Worm (Caenorhabditis elegans): ENCODE measurements around the gene rgs-4.
"Not testable (repeated sequence)": the region's sequence is repeated elsewhere in the genome, so short reads cannot be mapped to it uniquely, and the experiment has no call there.

- TF ChIP-seq lin-35 (GFP tag; optimal IDR thresholded peaks at IDR 0.05); attf-6 (GFP tag; IDR thresholded peaks at IDR 0.05); ama-1 (optimal IDR thresholded peaks at IDR 0.05); ama-1 (GFP tag; optimal IDR thresholded peaks at IDR 0.05); D2030.7 (GFP tag; IDR thresholded peaks at IDR 0.05); ccch-3 (GFP tag; optimal IDR thresholded peaks at IDR 0.05); somi-1 (GFP tag; optimal IDR thresholded peaks at IDR 0.05); hrde-1 (tag; optimal IDR thresholded peaks at IDR 0.05; ENCODE audit: borderline replicate concordance): not testable (repeated sequence)
Observed at ce11 chrII:12651208-12651607, 3.3 kb upstream of the rgs-4 start.

All from whole organism, young adult.